In the genomic region with DNA sequence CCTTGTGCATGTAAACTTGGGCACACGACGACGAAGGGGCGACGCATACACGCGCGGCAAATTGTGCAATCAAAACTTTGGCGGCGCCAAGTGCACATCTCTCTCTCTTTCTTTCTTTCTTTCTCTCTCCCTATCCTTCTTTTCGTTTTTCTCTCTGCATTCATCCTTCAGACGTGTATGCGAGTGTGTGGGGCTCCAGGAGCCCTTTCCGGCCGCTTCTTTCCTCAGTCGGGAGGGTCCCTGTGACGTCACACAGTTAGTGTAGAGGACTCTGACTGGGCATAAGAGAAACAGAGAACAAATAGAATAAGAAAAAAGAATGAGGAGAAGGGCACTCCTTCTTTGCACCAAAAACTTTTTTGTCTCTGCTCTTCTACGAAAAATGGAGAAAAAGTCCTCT, we compare ENCODE assay signal across 4 worm cellular contexts.
A peak's percentile ranks its signal among the peaks of the same experiment; 100 is the strongest.
TF ChIP-seq lines count a peak whose summit lies in the region.

No protein-coding gene starts in this region.

TF ChIP-seq in whole organism, L2 larva, 48 proteins besides CTCF, POLR2A, EP300 and RAD21 (continues in another document):
- TF ChIP-seq nhr-6 (tag; optimal IDR thresholded peaks at IDR 0.05; lab: Kevin White, UChicago) (peak; percentile 49), nhr-129 (tag; optimal IDR thresholded peaks at IDR 0.05; lab: Kevin White, UChicago) (peak; percentile 71), Y55F3AM.14 (GFP tag; optimal IDR thresholded peaks at IDR 0.05; lab: Kevin White, UChicago) (peak; percentile 84), ceh-16 (tag; optimal IDR thresholded peaks at IDR 0.05; lab: Kevin White, UChicago) (no peak), zag-1 (tag; optimal IDR thresholded peaks at IDR 0.05; lab: Kevin White, UChicago) (peak; percentile 93), lsy-2 (tag; optimal IDR thresholded peaks at IDR 0.05; lab: Kevin White, UChicago) (peak; percentile 31 to 79), mbf-1 (tag; optimal IDR thresholded peaks at IDR 0.05; lab: Kevin White, UChicago) (no peak), unc-55 (GFP tag; optimal IDR thresholded peaks at IDR 0.05; lab: Kevin White, UChicago) (peak; percentile 76), mab-5 (tag; optimal IDR thresholded peaks at IDR 0.05; lab: Kevin White, UChicago) (peak; percentile 54), snpc-4 (tag; optimal IDR thresholded peaks at IDR 0.05; lab: Kevin White, UChicago) (no peak), alr-1 (tag; optimal IDR thresholded peaks at IDR 0.05; lab: Kevin White, UChicago) (no peak), F13H6.1 (tag; optimal IDR thresholded peaks at IDR 0.05; lab: Kevin White, UChicago) (peak; percentile 93), sem-4 (tag; optimal IDR thresholded peaks at IDR 0.05; lab: Kevin White, UChicago) (peak; percentile 87), lin-13 (GFP tag; optimal IDR thresholded peaks at IDR 0.05; lab: Kevin White, UChicago) (peak; percentile 73), ztf-4 (tag; optimal IDR thresholded peaks at IDR 0.05; lab: Kevin White, UChicago) (peak; percentile 62), mdl-1 (tag; optimal IDR thresholded peaks at IDR 0.05; lab: Kevin White, UChicago) (peak; percentile 46 to 51), egl-27 (tag; optimal IDR thresholded peaks at IDR 0.05; lab: Kevin White, UChicago) (peak; percentile 53), crh-2 (tag; optimal IDR thresholded peaks at IDR 0.05; lab: Kevin White, UChicago) (peak; percentile 81), lin-11 (tag; optimal IDR thresholded peaks at IDR 0.05; lab: Kevin White, UChicago) (peak; percentile 16), sma-3 (GFP tag; optimal IDR thresholded peaks at IDR 0.05; lab: Kevin White, UChicago) (no peak), peb-1 (tag; optimal IDR thresholded peaks at IDR 0.05; lab: Kevin White, UChicago) (no peak), nhr-10 (tag; optimal IDR thresholded peaks at IDR 0.05; lab: Kevin White, UChicago) (no peak)

TF ChIP-seq in whole organism, L4 larva, 104 proteins besides CTCF, POLR2A, EP300 and RAD21 (continues in another document):
- TF ChIP-seq ceh-44 (GFP tag; IDR thresholded peaks at IDR 0.05; lab: Robert Waterston, UW), result no peak
- no peak for TF ChIP-seq spr-1 (tag; optimal IDR thresholded peaks at IDR 0.05; lab: Kevin White, UChicago)
- no peak for TF ChIP-seq F26F4.8 (GFP tag; conservative IDR thresholded peaks at IDR 0.05; lab: Robert Waterston, UW)
- no peak for TF ChIP-seq ceh-28 (tag; optimal IDR thresholded peaks at IDR 0.05; lab: Kevin White, UChicago)
- 0 out of 2 replicates have a peak, but pooled peaks have one; percentile 51 for TF ChIP-seq ceh-20 (GFP tag; IDR thresholded peaks at IDR 0.05; lab: Robert Waterston, UW)
- no peak for TF ChIP-seq lin-39 (tag; optimal IDR thresholded peaks at IDR 0.05; lab: Kevin White, UChicago)
- TF ChIP-seq nhr-111 (GFP tag; optimal IDR thresholded peaks at IDR 0.05; lab: Kevin White, UChicago), result no peak
- TF ChIP-seq Y5F2A.4 (GFP tag; optimal IDR thresholded peaks at IDR 0.05; lab: Kevin White, UChicago), result no peak
- peak; percentile 79 for TF ChIP-seq mep-1 (tag; optimal IDR thresholded peaks at IDR 0.05; lab: Kevin White, UChicago)
- peak; percentile 29 to 58 for TF ChIP-seq mdl-1 (tag; optimal IDR thresholded peaks at IDR 0.05; lab: Kevin White, UChicago)
- no peak for TF ChIP-seq nhr-102 (tag; optimal IDR thresholded peaks at IDR 0.05; lab: Kevin White, UChicago)
- peak; percentile 82 for TF ChIP-seq egl-43 (GFP tag; IDR thresholded peaks at IDR 0.05; lab: Robert Waterston, UW)
- TF ChIP-seq dve-1 (tag; optimal IDR thresholded peaks at IDR 0.05; lab: Kevin White, UChicago; ENCODE audit: insufficient read depth), result no peak
- TF ChIP-seq nhr-41 (GFP tag; IDR thresholded peaks at IDR 0.05; lab: Robert Waterston, UW), result no peak
- TF ChIP-seq R02D3.7 (tag; optimal IDR thresholded peaks at IDR 0.05; lab: Kevin White, UChicago), result no peak
- TF ChIP-seq aha-1 (tag; lab: Kevin White, UChicago), result peak; percentile 85
- TF ChIP-seq attf-4 (tag; optimal IDR thresholded peaks at IDR 0.05; lab: Kevin White, UChicago), result no peak
- no peak for TF ChIP-seq skn-1 (tag; optimal IDR thresholded peaks at IDR 0.05; lab: Kevin White, UChicago)
- TF ChIP-seq hmg-1.1 (GFP tag; IDR thresholded peaks at IDR 0.05; lab: Robert Waterston, UW), result peak; percentile 64
- TF ChIP-seq ceh-32 (tag; optimal IDR thresholded peaks at IDR 0.05; lab: Kevin White, UChicago; ENCODE audit: poor library complexity), result no peak
- TF ChIP-seq hlh-30 (tag; optimal IDR thresholded peaks at IDR 0.05; lab: Kevin White, UChicago; ENCODE audit: insufficient read depth), result peak; percentile 62
- TF ChIP-seq nhr-76 (tag; optimal IDR thresholded peaks at IDR 0.05; lab: Kevin White, UChicago), result no peak
- TF ChIP-seq hif-1 (tag; optimal IDR thresholded peaks at IDR 0.05; lab: Kevin White, UChicago), result peak in 1 of 2 experiments; percentile 61

TF ChIP-seq in whole organism, late embryonic, 69 proteins besides CTCF, POLR2A, EP300 and RAD21 (continues in another document):
- TF ChIP-seq pax-1 (tag; optimal IDR thresholded peaks at IDR 0.05; lab: Kevin White, UChicago), result no peak
- TF ChIP-seq ama-1 (optimal IDR thresholded peaks at IDR 0.05; lab: Kevin White, UChicago), result no peak
- no peak for TF ChIP-seq nhr-232 (tag; optimal IDR thresholded peaks at IDR 0.05; lab: Kevin White, UChicago)
- TF ChIP-seq syd-9 (tag; optimal IDR thresholded peaks at IDR 0.05; lab: Kevin White, UChicago), result no peak
- no peak for TF ChIP-seq F13H6.1 (tag; optimal IDR thresholded peaks at IDR 0.05; lab: Kevin White, UChicago)
- TF ChIP-seq ceh-30 (tag; optimal IDR thresholded peaks at IDR 0.05; lab: Kevin White, UChicago), result no peak
- no peak for TF ChIP-seq unc-3 (GFP tag; conservative IDR thresholded peaks at IDR 0.05; lab: Robert Waterston, UW)
- TF ChIP-seq unc-3 (tag; optimal IDR thresholded peaks at IDR 0.05; lab: Kevin White, UChicago), result no peak
- TF ChIP-seq C38D4.7 (GFP tag; optimal IDR thresholded peaks at IDR 0.05; lab: Kevin White, UChicago), result no peak
- TF ChIP-seq ceh-48 (tag; optimal IDR thresholded peaks at IDR 0.05; lab: Kevin White, UChicago), result no peak
- no peak for TF ChIP-seq ceh-22 (tag; optimal IDR thresholded peaks at IDR 0.05; lab: Kevin White, UChicago)
- peak; percentile 55 for TF ChIP-seq pros-1 (tag; optimal IDR thresholded peaks at IDR 0.05; lab: Kevin White, UChicago)
- no peak for TF ChIP-seq ceh-24 (tag; optimal IDR thresholded peaks at IDR 0.05; lab: Kevin White, UChicago)
- no peak for TF ChIP-seq nhr-11 (tag; optimal IDR thresholded peaks at IDR 0.05; lab: Kevin White, UChicago)
- no peak for TF ChIP-seq hlh-30 (tag; optimal IDR thresholded peaks at IDR 0.05; lab: Kevin White, UChicago; ENCODE audit: insufficient read depth)
- TF ChIP-seq sdc-2 (tag; optimal IDR thresholded peaks at IDR 0.05; lab: Kevin White, UChicago), result no peak
- peak; percentile 43 for TF ChIP-seq nfya-1 (tag; optimal IDR thresholded peaks at IDR 0.05; lab: Kevin White, UChicago)
- peak; percentile 25 for TF ChIP-seq madf-2 (tag; optimal IDR thresholded peaks at IDR 0.05; lab: Kevin White, UChicago)
- TF ChIP-seq ceh-19 (GFP tag; optimal IDR thresholded peaks at IDR 0.05; lab: Kevin White, UChicago), result no peak
- no peak for TF ChIP-seq unc-55 (GFP tag; optimal IDR thresholded peaks at IDR 0.05; lab: Kevin White, UChicago)
- peak; percentile 21 for TF ChIP-seq ceh-34 (tag; optimal IDR thresholded peaks at IDR 0.05; lab: Kevin White, UChicago)
- TF ChIP-seq tbx-2 (tag; optimal IDR thresholded peaks at IDR 0.05; lab: Kevin White, UChicago), result peak; percentile 39
- TF ChIP-seq sox-2 (GFP tag; IDR thresholded peaks at IDR 0.05; lab: Robert Waterston, UW), result no peak
- TF ChIP-seq pqm-1 (tag; optimal IDR thresholded peaks at IDR 0.05; lab: Kevin White, UChicago), result no peak
- TF ChIP-seq dmd-4 (tag; optimal IDR thresholded peaks at IDR 0.05; lab: Kevin White, UChicago; ENCODE audit: borderline replicate concordance), result peak; percentile 15

TF ChIP-seq in whole organism, mixed stage, embryonic, 35 proteins besides CTCF, POLR2A, EP300 and RAD21:
- no peak for TF ChIP-seq lin-32 (GFP tag; optimal IDR thresholded peaks at IDR 0.05; lab: Kevin White, UChicago)
- TF ChIP-seq ces-1 (GFP tag; optimal IDR thresholded peaks at IDR 0.05; lab: Kevin White, UChicago), result peak; percentile 72
- no peak for TF ChIP-seq nhr-237 (tag; optimal IDR thresholded peaks at IDR 0.05; lab: Kevin White, UChicago)
- TF ChIP-seq mep-1 (tag; optimal IDR thresholded peaks at IDR 0.05; lab: Kevin White, UChicago), result peak; percentile 1
- peak; percentile 80 for TF ChIP-seq unc-120 (tag; optimal IDR thresholded peaks at IDR 0.05; lab: Kevin White, UChicago; ENCODE audit: poor library complexity, severe bottlenecking)
